Fruit fly (Drosophila melanogaster) whole organism, embryonic: Measurements from ENCODE around the gene Sfp78E.
A peak's percentile ranks its signal among the peaks of the same experiment; 100 is the strongest.

Source experiments
- Abd-B ChIP-seq: fragments of 200-800 bp; sonication (Bioruptor generic); optimal IDR thresholded peaks from 2 replicates; lab custom pipeline; 2018; ENCODE audit warnings: missing biosample characterization, mild to moderate bottlenecking, missing genetic modification characterization, moderate library complexity
- Awh ChIP-seq: fragments of 200-800 bp; sonication (Bioruptor generic); IDR thresholded peaks from 2 replicates; pipeline ENCODE4, ENCODE4 v1.3.6; 2022; ENCODE audit warnings: missing biosample characterization, missing genetic modification characterization
- B-H1 ChIP-seq: fragments of 200-800 bp; sonication (Bioruptor generic); IDR thresholded peaks from 3 replicates; pipeline ENCODE4 v1.3.6; 2022; ENCODE audit warnings: missing biosample characterization, missing genetic modification characterization
- Bteb2 ChIP-seq: fragments of 200-800 bp; sonication (Bioruptor generic); optimal IDR thresholded peaks from 2 replicates; lab custom pipeline; 2016; ENCODE audit warnings: missing biosample characterization, missing genetic modification characterization
- CG10431 ChIP-seq: fragments of 200-800 bp; sonication (Bioruptor generic); optimal IDR thresholded peaks from 3 replicates; lab custom pipeline; 2018; ENCODE audit warnings: missing biosample characterization, mild to moderate bottlenecking, missing genetic modification characterization
- CG10543 ChIP-seq: fragments of 200-800 bp; sonication (Bioruptor generic); optimal IDR thresholded peaks from 3 replicates; lab custom pipeline; 2017; ENCODE audit warnings: missing biosample characterization, mild to moderate bottlenecking, missing genetic modification characterization, moderate library complexity
- CG10654 ChIP-seq: fragments of 200-800 bp; sonication (Bioruptor generic); optimal IDR thresholded peaks from 2 replicates; lab custom pipeline; 2016; ENCODE audit warnings: missing biosample characterization, missing genetic modification characterization
- CG10979 ChIP-seq: fragments of 200-800 bp; sonication (Bioruptor generic); optimal IDR thresholded peaks from 2 replicates; lab custom pipeline; 2018; ENCODE audit warnings: missing biosample characterization, mild to moderate bottlenecking, missing genetic modification characterization, moderate library complexity
- CG12659 ChIP-seq: fragments of 200-800 bp; sonication (Bioruptor generic); optimal IDR thresholded peaks from 3 replicates; lab custom pipeline; 2017; ENCODE audit warnings: mild to moderate bottlenecking, missing biosample characterization, missing genetic modification reagents, missing genetic modification characterization
- CG15269 ChIP-seq: fragments of 200-800 bp; sonication (Bioruptor generic); optimal IDR thresholded peaks from 2 replicates; lab custom pipeline; 2018; ENCODE audit warnings: missing biosample characterization, mild to moderate bottlenecking, missing genetic modification characterization, moderate library complexity
- CG15696 ChIP-seq: fragments of 200-800 bp; sonication (Bioruptor generic); optimal IDR thresholded peaks from 2 replicates; lab custom pipeline; 2019; ENCODE audit warnings: missing biosample characterization, mild to moderate bottlenecking, missing genetic modification characterization, moderate library complexity
- CG16779 ChIP-seq: fragments of 200-800 bp; sonication (Bioruptor generic); IDR thresholded peaks from 2 replicates; pipeline ENCODE4 v1.3.6; 2022; ENCODE audit warnings: missing biosample characterization, missing genetic modification characterization
- CG16815 ChIP-seq: fragments of 200-800 bp; sonication (Bioruptor generic); optimal IDR thresholded peaks from 3 replicates; lab custom pipeline; 2017; ENCODE audit warnings: missing biosample characterization, mild to moderate bottlenecking, missing genetic modification characterization
- CG4404 ChIP-seq: fragments of 200-800 bp; sonication (Bioruptor generic); IDR thresholded peaks from 2 replicates; pipeline ENCODE4 v1.3.6; 2022; ENCODE audit warnings: missing biosample characterization, missing genetic modification characterization
- CG4424 ChIP-seq: fragments of 200-800 bp; sonication (Bioruptor generic); optimal IDR thresholded peaks from 3 replicates; lab custom pipeline; 2016; ENCODE audit warnings: missing biosample characterization, missing genetic modification characterization
- CG6272 ChIP-seq: fragments of 200-800 bp; sonication (Bioruptor generic); IDR thresholded peaks from 2 replicates; pipeline ENCODE4 v1.3.6; 2022; ENCODE audit warnings: missing biosample characterization, missing genetic modification characterization
- CG7357 ChIP-seq: fragments of 200-800 bp; sonication (Bioruptor generic); IDR thresholded peaks from 3 replicates; pipeline ENCODE4 v1.3.6; 2022; ENCODE audit warnings: missing biosample characterization, missing genetic modification characterization
- CG8388 ChIP-seq: fragments of 200-800 bp; sonication (Bioruptor generic); optimal IDR thresholded peaks from 2 replicates; lab custom pipeline; 2019; ENCODE audit warnings: missing biosample characterization, mild to moderate bottlenecking, missing genetic modification characterization, moderate library complexity
- CG8478 ChIP-seq: fragments of >200 bp; optimal IDR thresholded peaks from 2 replicates; lab custom pipeline; 2018
- CHES-1-like ChIP-seq: fragments of 200-800 bp; sonication (Bioruptor generic); optimal IDR thresholded peaks from 2 replicates; lab custom pipeline; 2016; ENCODE audit warnings: missing biosample characterization, missing genetic modification characterization
- Dbx ChIP-seq: fragments of 200-800 bp; sonication (Bioruptor generic); IDR thresholded peaks from 3 replicates; pipeline ENCODE4 v1.3.6; 2022; ENCODE audit warnings: missing biosample characterization, missing genetic modification characterization
- Dip3 ChIP-seq: fragments of 200-800 bp; sonication (Bioruptor generic); optimal IDR thresholded peaks from 3 replicates; lab custom pipeline; 2016; ENCODE audit warnings: missing biosample characterization, missing genetic modification characterization
- Doc3 ChIP-seq: fragments of 200-800 bp; sonication (Bioruptor generic); IDR thresholded peaks from 3 replicates; pipeline ENCODE4 v1.3.6; 2022; ENCODE audit warnings: missing biosample characterization, missing genetic modification characterization; ENCODE audit not compliant: partially characterized antibody
- Fer2 ChIP-seq: fragments of 200-800 bp; sonication (Bioruptor generic); optimal IDR thresholded peaks from 2 replicates; lab custom pipeline; 2018; ENCODE audit warnings: missing biosample characterization, mild to moderate bottlenecking, missing genetic modification characterization, moderate library complexity
- GATAe ChIP-seq: fragments of 200-800 bp; sonication (Bioruptor generic); conservative IDR thresholded peaks from 2 replicates; pipeline ENCODE4 v1.3.6; 2022; ENCODE audit warnings: missing biosample characterization, missing genetic modification characterization
- Gsc ChIP-seq: fragments of 200-800 bp; sonication (Bioruptor generic); IDR thresholded peaks from 2 replicates; pipeline ENCODE4 v1.3.6; 2022; ENCODE audit warnings: missing biosample characterization, missing genetic modification characterization
- HHEX ChIP-seq: fragments of 200-800 bp; sonication (Bioruptor generic); optimal IDR thresholded peaks from 3 replicates; lab custom pipeline; 2017; ENCODE audit warnings: missing biosample characterization, mild to moderate bottlenecking, missing genetic modification characterization, missing genetic modification reagents
- Hmr ChIP-seq: fragments of 200-800 bp; sonication (Bioruptor generic); optimal IDR thresholded peaks from 3 replicates; lab custom pipeline; 2017; ENCODE audit warnings: mild to moderate bottlenecking, missing biosample characterization, missing genetic modification reagents, missing genetic modification characterization
- Lpt ChIP-seq: fragments of >200 bp; optimal IDR thresholded peaks from 2 replicates; lab custom pipeline; 2018; ENCODE audit warnings: missing biosample characterization, missing genetic modification characterization
- Oli ChIP-seq: fragments of 200-800 bp; sonication (Bioruptor generic); optimal IDR thresholded peaks from 2 replicates; lab custom pipeline; 2018; ENCODE audit warnings: missing biosample characterization, mild to moderate bottlenecking, missing genetic modification characterization, moderate library complexity
- Scr ChIP-seq: fragments of 200-800 bp; sonication (Bioruptor generic); IDR thresholded peaks from 2 replicates; pipeline ENCODE4 v1.3.6; 2022; ENCODE audit warnings: missing biosample characterization, missing genetic modification characterization; ENCODE audit not compliant: partially characterized antibody
- Sox102F ChIP-seq: fragments of 200-800 bp; sonication (Bioruptor generic); optimal IDR thresholded peaks from 2 replicates; lab custom pipeline; 2018; ENCODE audit warnings: missing biosample characterization, mild to moderate bottlenecking, missing genetic modification characterization, moderate library complexity
- Taf1 ChIP-seq: fragments of 200-800 bp; sonication (Bioruptor generic); IDR thresholded peaks from 2 replicates; pipeline ENCODE4 v1.3.6; 2022; ENCODE audit warnings: missing biosample characterization, missing genetic modification characterization
- YL-1 ChIP-seq: fragments of 200-800 bp; sonication (Bioruptor generic); optimal IDR thresholded peaks from 3 replicates; lab custom pipeline; 2017; ENCODE audit warnings: missing biosample characterization, mild to moderate bottlenecking, missing genetic modification characterization
- bsh ChIP-seq, 2 experiments: fragments of 200-800 bp; sonication (Bioruptor generic); optimal IDR thresholded peaks; 2 replicates each; lab custom pipeline; 2017 to 2018; ENCODE audit warnings: mild to moderate bottlenecking in 2 of 2, missing biosample characterization in 2 of 2, missing genetic modification characterization in 2 of 2, moderate library complexity in 1 of 2
- crp ChIP-seq, 2 experiments: fragments of 200-800 bp; sonication (Bioruptor generic); optimal IDR thresholded peaks; 2 replicates in 1 of 2; 3 replicates in 1 of 2; lab custom pipeline; 2017; ENCODE audit warnings: missing biosample characterization in 2 of 2, missing genetic modification characterization in 2 of 2, mild to moderate bottlenecking in 1 of 2, moderate library complexity in 1 of 2
- dimm ChIP-seq: fragments of 200-800 bp; sonication (Bioruptor generic); IDR thresholded peaks from 2 replicates; pipeline ENCODE4 v1.3.6; 2022; ENCODE audit warnings: missing biosample characterization, missing genetic modification characterization
- en ChIP-seq: fragments of 200-800 bp; sonication (Bioruptor generic); optimal IDR thresholded peaks from 2 replicates; lab custom pipeline; 2016; ENCODE audit warnings: missing biosample characterization, missing genetic modification characterization
- eyg ChIP-seq: fragments of 200-800 bp; sonication (Bioruptor generic); optimal IDR thresholded peaks from 3 replicates; lab custom pipeline; 2016; ENCODE audit warnings: missing biosample characterization, missing genetic modification characterization
- gfzf ChIP-seq: fragments of 200-800 bp; sonication (Bioruptor generic); optimal IDR thresholded peaks from 2 replicates; lab custom pipeline; 2016; ENCODE audit warnings: missing biosample characterization, mild to moderate bottlenecking, missing genetic modification characterization, moderate library complexity
- h ChIP-seq: fragments of >200 bp; optimal IDR thresholded peaks from 2 replicates; lab custom pipeline; 2017
- jumu ChIP-seq: fragments of 200-800 bp; sonication (Bioruptor generic); optimal IDR thresholded peaks from 3 replicates; lab custom pipeline; 2016; ENCODE audit warnings: missing biosample characterization, missing genetic modification characterization
- knrl ChIP-seq: fragments of 200-800 bp; sonication (Bioruptor generic); IDR thresholded peaks from 3 replicates; pipeline ENCODE4 v1.3.6; 2022; ENCODE audit warnings: missing biosample characterization, missing genetic modification characterization; ENCODE audit not compliant: partially characterized antibody
- mirr ChIP-seq: fragments of 200-800 bp; sonication (Bioruptor generic); optimal IDR thresholded peaks from 3 replicates; lab custom pipeline; 2018; ENCODE audit warnings: missing biosample characterization, mild to moderate bottlenecking, missing genetic modification characterization
- nerfin-1 ChIP-seq: fragments of 200-800 bp; sonication (Bioruptor generic); optimal IDR thresholded peaks from 3 replicates; lab custom pipeline; 2019; ENCODE audit warnings: missing biosample characterization, mild to moderate bottlenecking, missing genetic modification characterization, moderate library complexity
- nerfin-2 ChIP-seq: fragments of 200-800 bp; sonication (Bioruptor generic); IDR thresholded peaks from 2 replicates; pipeline ENCODE4 v1.3.6; 2022; ENCODE audit warnings: missing biosample characterization, missing genetic modification characterization; ENCODE audit not compliant: partially characterized antibody
- sd ChIP-seq: fragments of 200-800 bp; sonication (Bioruptor generic); optimal IDR thresholded peaks from 3 replicates; lab custom pipeline; 2018; ENCODE audit warnings: missing biosample characterization, mild to moderate bottlenecking, missing genetic modification characterization, moderate library complexity
- so ChIP-seq: fragments of 200-800 bp; sonication (Bioruptor generic); IDR thresholded peaks from 3 replicates; pipeline ENCODE4 v1.3.6; 2022; ENCODE audit warnings: missing biosample characterization, missing genetic modification characterization
- tio ChIP-seq: fragments of 200-800 bp; sonication (Bioruptor generic); optimal IDR thresholded peaks from 2 replicates; lab custom pipeline; 2017; ENCODE audit warnings: missing biosample characterization, missing genetic modification characterization, inconsistent platforms
- trem ChIP-seq: fragments of 200-800 bp; optimal IDR thresholded peaks from 3 replicates; lab custom pipeline; 2019; ENCODE audit warnings: missing biosample characterization, mild to moderate bottlenecking, missing genetic modification characterization, moderate library complexity
- ttk ChIP-seq: fragments of 200-800 bp; sonication (Bioruptor generic); IDR thresholded peaks from 2 replicates; pipeline ENCODE4 v2.1.2; 2022; ENCODE audit warnings: missing biosample characterization, missing genetic modification characterization

Sfp78E gene

dm6 chr3L:21679687-21680086, 4.2 kb downstream of the Sfp78E start, which contains the start of the genes Als2 and CG11248 (continued):
- TF ChIP-seq Abd-B (GFP tag; lab: Kevin White, UChicago) (peak; percentile 85), Dip3 (peak; percentile 76), CG16815 (GFP tag; lab: Kevin White, UChicago) (peak; percentile 57), sd (tag; lab: Kevin White, UChicago) (no peak), jumu (peak; percentile 60), bsh (GFP tag; optimal IDR thresholded peaks at IDR 0.05; lab: Kevin White, UChicago) (peak in 1 of 2 experiments; percentile 74), B-H1 (GFP tag; lab: Robert Waterston, UW) (peak; percentile 43; the same call in 2 of the 3 replicates), Hmr (GFP tag; lab: Kevin White, UChicago) (no peak), Taf1 (GFP tag; lab: Robert Waterston, UW) (peak; percentile 11; the same call in 1 of the 2 replicates), Sox102F (GFP tag; lab: Kevin White, UChicago) (peak; percentile 77), Doc3 (GFP tag; lab: Robert Waterston, UW) (no peak), dimm (GFP tag; lab: Robert Waterston, UW) (no peak), CG8388 (GFP tag; lab: Kevin White, UChicago) (peak; percentile 71), tio (GFP tag; lab: Kevin White, UChicago) (no peak), CG8478 (lab: Kevin White, UChicago) (no peak), crp (GFP tag; optimal IDR thresholded peaks at IDR 0.05; lab: Kevin White, UChicago) (peak; percentile 78 to 93), CG15269 (tag; lab: Kevin White, UChicago) (no peak), Gsc (GFP tag; lab: Robert Waterston, UW) (no peak), h (no peak), ttk (GFP tag; lab: Robert Waterston, UW) (peak; percentile 37; the same call in 1 of the 2 replicates), CG4424 (peak; percentile 70), CG7357 (GFP tag; lab: Robert Waterston, UW) (0 out of 3 replicates have a peak, but pooled peaks have one; percentile 50), CG10654 (GFP tag; lab: Kevin White, UChicago) (peak; percentile 66), Fer2 (tag; lab: Kevin White, UChicago) (peak; percentile 68), CG10431 (GFP tag; lab: Kevin White, UChicago) (no peak), CG6272 (GFP tag; lab: Robert Waterston, UW) (peak; percentile 61; the same call in 1 of the 2 replicates), gfzf (GFP tag; lab: Kevin White, UChicago) (peak; percentile 79), trem (tag; lab: Kevin White, UChicago) (peak; percentile 72), CG15696 (tag; lab: Kevin White, UChicago) (peak; percentile 82), Scr (GFP tag; lab: Robert Waterston, UW) (no peak), GATAe (no peak), Bteb2 (peak; percentile 73), nerfin-1 (peak; percentile 68), en (GFP tag; lab: Kevin White, UChicago) (peak; percentile 46), eyg (GFP tag; lab: Kevin White, UChicago) (peak; percentile 43), Lpt (GFP tag; lab: Kevin White, UChicago) (no peak), CG12659 (peak; percentile 79), Oli (tag; lab: Kevin White, UChicago) (peak; percentile 69), mirr (no peak), Dbx (GFP tag; lab: Robert Waterston, UW) (peak; percentile 70), YL-1 (GFP tag; lab: Kevin White, UChicago) (peak; percentile 65), CG10979 (tag; lab: Kevin White, UChicago) (peak; percentile 69), Awh (GFP tag; lab: Robert Waterston, UW) (0 out of 2 replicates have a peak, but pooled peaks have one; percentile 18), CG16779 (GFP tag; lab: Robert Waterston, UW) (no peak), so (GFP tag; lab: Robert Waterston, UW) (no peak), CG4404 (GFP tag; lab: Robert Waterston, UW) (peak; percentile 69), CHES-1-like (GFP tag; lab: Kevin White, UChicago) (peak; percentile 77), knrl (GFP tag; lab: Robert Waterston, UW) (no peak), HHEX (no peak), nerfin-2 (GFP tag; lab: Robert Waterston, UW) (no peak), CG10543 (GFP tag; lab: Kevin White, UChicago) (no peak)
